Fruit fly (Drosophila melanogaster): Measurements from ENCODE around the gene CG34382.

DNA sequence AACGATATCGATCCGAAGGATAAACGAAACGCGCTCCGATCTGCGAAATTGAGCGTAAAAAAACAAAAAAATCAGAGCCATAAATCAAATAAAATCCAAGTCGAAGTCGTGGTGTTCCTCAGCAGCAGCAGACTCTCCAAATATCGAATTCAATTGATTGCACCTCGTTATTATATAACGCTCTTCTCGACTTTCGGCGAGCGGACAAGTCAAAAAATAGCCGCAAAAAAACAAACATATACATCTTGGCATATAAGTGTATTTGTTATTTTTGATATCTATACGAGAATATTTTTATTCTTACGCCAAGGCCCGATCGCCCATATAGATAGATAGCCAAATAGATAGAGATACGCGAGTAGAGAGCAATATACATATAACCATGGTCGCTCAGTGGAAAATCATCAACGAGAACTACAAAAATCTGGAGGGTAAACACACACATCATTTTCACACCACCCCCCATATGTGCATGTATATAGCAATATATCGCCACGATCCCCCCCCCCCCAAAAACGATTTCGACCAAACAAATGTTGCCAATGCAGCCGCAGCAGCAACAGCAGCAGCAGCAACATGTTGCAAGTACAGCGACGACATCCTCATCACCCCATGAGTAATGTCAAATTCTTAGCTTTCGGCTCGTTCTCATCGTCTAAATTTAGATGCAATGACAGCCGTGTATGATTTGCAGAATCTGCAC, 49.0 kb upstream of the CG34382 start:
- TF ChIP-seq Myc (optimal IDR thresholded peaks at IDR 0.05) (no peak), GATAd (GFP tag; optimal IDR thresholded peaks at IDR 0.05) (no peak), lola (GFP tag; optimal IDR thresholded peaks at IDR 0.05) (no peak), HLH106 (tag; optimal IDR thresholded peaks at IDR 0.05) (no peak), psq (GFP tag; optimal IDR thresholded peaks at IDR 0.05) (no peak), fru (GFP tag; optimal IDR thresholded peaks at IDR 0.05) (no peak), sage (GFP tag; optimal IDR thresholded peaks at IDR 0.05) (no peak), sv (GFP tag; optimal IDR thresholded peaks at IDR 0.05) (no peak), h (GFP tag; optimal IDR thresholded peaks at IDR 0.05) (no peak), Hr83 (GFP tag; optimal IDR thresholded peaks at IDR 0.05; ENCODE audit: poor library complexity, severe bottlenecking) (no peak), usp (GFP tag; optimal IDR thresholded peaks at IDR 0.05) (no peak), pan (optimal IDR thresholded peaks at IDR 0.05) (no peak), woc (GFP tag; optimal IDR thresholded peaks at IDR 0.05) (no peak), OdsH (GFP tag; optimal IDR thresholded peaks at IDR 0.05) (no peak)
